Fruit fly (Drosophila melanogaster) whole organism, pupa: ENCODE measurements around the gene Arf1.

Experiments used
- CG10348 ChIP-seq: fragments of 200-800 bp; sonication (Bioruptor generic); IDR thresholded peaks from 2 replicates; pipeline ENCODE4 v1.3.6; 2022; ENCODE audit warnings: missing biosample characterization, missing genetic modification characterization
- CG12605 ChIP-seq: fragments of 200-800 bp; sonication (Bioruptor generic); IDR thresholded peaks from 2 replicates; pipeline ENCODE4 v1.3.6; 2022; ENCODE audit warnings: missing biosample characterization, missing genetic modification characterization
- CG13204 ChIP-seq: fragments of 200-800 bp; sonication (Bioruptor generic); optimal IDR thresholded peaks from 2 replicates; lab custom pipeline; 2018; ENCODE audit warnings: missing biosample characterization, mild to moderate bottlenecking, missing genetic modification characterization, moderate library complexity
- CG14655 ChIP-seq: fragments of 200-800 bp; sonication (Bioruptor generic); optimal IDR thresholded peaks from 3 replicates; lab custom pipeline; 2017; ENCODE audit warnings: mild to moderate bottlenecking, missing biosample characterization, missing genetic modification reagents, missing genetic modification characterization
- CG15710 ChIP-seq: fragments of 200-800 bp; sonication (Bioruptor generic); optimal IDR thresholded peaks from 2 replicates; lab custom pipeline; 2018; ENCODE audit warnings: missing biosample characterization, mild to moderate bottlenecking, missing genetic modification characterization, moderate library complexity
- CG17806 ChIP-seq: fragments of 200-800 bp; sonication (Bioruptor generic); optimal IDR thresholded peaks from 2 replicates; lab custom pipeline; 2018; ENCODE audit warnings: missing biosample characterization, mild to moderate bottlenecking, missing genetic modification characterization, moderate library complexity
- CG32121 ChIP-seq: fragments of 200-800 bp; sonication (Bioruptor generic); IDR thresholded peaks from 2 replicates; pipeline ENCODE4 v1.3.6; 2022; ENCODE audit warnings: missing biosample characterization, missing genetic modification characterization
- CG34367 ChIP-seq: fragments of 200-800 bp; sonication (Bioruptor generic); optimal IDR thresholded peaks from 2 replicates; lab custom pipeline; 2018; ENCODE audit warnings: missing biosample characterization, mild to moderate bottlenecking, missing genetic modification characterization
- CG4496 ChIP-seq: fragments of 200-800 bp; sonication (Bioruptor generic); IDR thresholded peaks from 3 replicates; pipeline ENCODE4 v1.3.6; 2022; ENCODE audit warnings: missing biosample characterization, missing genetic modification characterization
- CG8159 ChIP-seq: fragments of 200-800 bp; sonication (Bioruptor generic); optimal IDR thresholded peaks from 3 replicates; lab custom pipeline; 2018; ENCODE audit warnings: missing biosample characterization, mild to moderate bottlenecking, missing genetic modification characterization, moderate library complexity
- CG8301 ChIP-seq: fragments of 200-800 bp; sonication (Bioruptor generic); optimal IDR thresholded peaks from 2 replicates; lab custom pipeline; 2018; ENCODE audit warnings: missing biosample characterization, mild to moderate bottlenecking, missing genetic modification characterization
- CG9948 ChIP-seq: fragments of 200-800 bp; sonication (Bioruptor generic); optimal IDR thresholded peaks from 2 replicates; lab custom pipeline; 2018; ENCODE audit warnings: missing biosample characterization, mild to moderate bottlenecking, missing genetic modification characterization, moderate library complexity
- D1 ChIP-seq: fragments of 200-800 bp; sonication (Bioruptor generic); optimal IDR thresholded peaks from 2 replicates; lab custom pipeline; 2018; ENCODE audit warnings: missing biosample characterization, mild to moderate bottlenecking, missing genetic modification characterization, moderate library complexity
- EcR ChIP-seq: fragments of 200-800 bp; sonication (Bioruptor generic); optimal IDR thresholded peaks from 3 replicates; lab custom pipeline; 2019; ENCODE audit warnings: missing biosample characterization, missing genetic modification characterization, mild to moderate bottlenecking, moderate library complexity, missing genetic modification reagents
- Ets98B ChIP-seq: fragments of 200-800 bp; sonication (Bioruptor generic); IDR thresholded peaks from 2 replicates; pipeline ENCODE4 v1.3.6; 2022; ENCODE audit warnings: missing biosample characterization, missing genetic modification characterization
- Pif1A ChIP-seq: fragments of 200-800 bp; sonication (Bioruptor generic); optimal IDR thresholded peaks from 3 replicates; lab custom pipeline; 2016; ENCODE audit warnings: missing biosample characterization, missing genetic modification characterization
- Pif1B ChIP-seq: fragments of 200-800 bp; sonication (Bioruptor generic); optimal IDR thresholded peaks from 3 replicates; lab custom pipeline; 2016; ENCODE audit warnings: missing biosample characterization, missing genetic modification characterization
- Snoo ChIP-seq: fragments of 200-800 bp; sonication (Bioruptor generic); optimal IDR thresholded peaks from 3 replicates; lab custom pipeline; 2017; ENCODE audit warnings: missing biosample characterization, mild to moderate bottlenecking, missing genetic modification characterization, inconsistent platforms
- fd96Ca ChIP-seq: fragments of 200-800 bp; sonication (Bioruptor generic); IDR thresholded peaks from 3 replicates; pipeline ENCODE4 v1.3.6; 2022; ENCODE audit warnings: missing biosample characterization, missing genetic modification characterization
- gl ChIP-seq: fragments of 200-800 bp; sonication (Bioruptor generic); optimal IDR thresholded peaks from 2 replicates; lab custom pipeline; 2018; ENCODE audit warnings: missing biosample characterization, mild to moderate bottlenecking, missing genetic modification characterization
- rn ChIP-seq: fragments of 200-800 bp; sonication (Bioruptor generic); IDR thresholded peaks from 2 replicates; pipeline ENCODE4 v1.3.6; 2022; ENCODE audit warnings: missing biosample characterization, missing genetic modification characterization

Arf1 gene

dm6 chr3L:22824668-22825192 lies 47.3 kb downstream of the Arf1 start:
- TF ChIP-seq fd96Ca (peak; percentile 72), CG14655 (GFP tag; lab: Kevin White, UChicago) (peak; percentile 51), D1 (tag; lab: Kevin White, UChicago) (no peak), rn (GFP tag; lab: Robert Waterston, UW) (no peak), CG4496 (GFP tag; lab: Robert Waterston, UW) (peak; percentile 71; the same call in 2 of the 3 replicates), CG13204 (GFP tag; lab: Kevin White, UChicago) (peak; percentile 75), Pif1B (GFP tag; lab: Kevin White, UChicago) (peak; percentile 56), EcR (peak; percentile 62), CG32121 (GFP tag; lab: Robert Waterston, UW) (no peak; the same call in none of the 2 replicates), Ets98B (GFP tag; lab: Robert Waterston, UW) (peak; percentile 79), Pif1A (GFP tag; lab: Kevin White, UChicago) (peak; percentile 55), CG15710 (peak; percentile 3), CG17806 (tag; lab: Kevin White, UChicago) (no peak), gl (tag; lab: Kevin White, UChicago) (peak; percentile 61), CG8301 (tag; lab: Kevin White, UChicago) (peak; percentile 8), CG10348 (GFP tag; lab: Robert Waterston, UW) (no peak), CG9948 (no peak), CG34367 (no peak), Snoo (tag; lab: Kevin White, UChicago) (peak; percentile 7), CG8159 (tag; lab: Kevin White, UChicago) (no peak), CG12605 (peak; percentile 81)
- TF ChIP-seq, all 21 proteins: peak for 13

dm6 chr3L:22823230-22823629 lies 48.8 kb downstream of the Arf1 start:
- TF ChIP-seq CG13204 (GFP tag; lab: Kevin White, UChicago) (no peak), CG4496 (GFP tag; lab: Robert Waterston, UW) (peak; percentile 41; the same call in 2 of the 3 replicates), CG8159 (tag; lab: Kevin White, UChicago) (no peak), CG34367 (no peak), D1 (tag; lab: Kevin White, UChicago) (no peak), CG12605 (no peak), Pif1B (GFP tag; lab: Kevin White, UChicago) (no peak), EcR (no peak), CG15710 (no peak), CG14655 (GFP tag; lab: Kevin White, UChicago) (no peak), rn (GFP tag; lab: Robert Waterston, UW) (no peak), gl (tag; lab: Kevin White, UChicago) (no peak), Ets98B (GFP tag; lab: Robert Waterston, UW) (peak; percentile 29; the same call in 1 of the 2 replicates), Snoo (tag; lab: Kevin White, UChicago) (no peak), CG32121 (GFP tag; lab: Robert Waterston, UW) (peak; percentile 65), CG9948 (no peak), Pif1A (GFP tag; lab: Kevin White, UChicago) (no peak), CG8301 (tag; lab: Kevin White, UChicago) (no peak), CG17806 (tag; lab: Kevin White, UChicago) (no peak)

- peak; percentile 88 for TF ChIP-seq rn (GFP tag; lab: Robert Waterston, UW)
- TF ChIP-seq CG13204 (GFP tag; lab: Kevin White, UChicago): peak; percentile 97
- peak; percentile 98 for TF ChIP-seq CG12605
- peak; percentile 95 for TF ChIP-seq Ets98B (GFP tag; lab: Robert Waterston, UW)
- peak; percentile 98 for TF ChIP-seq CG4496 (GFP tag; lab: Robert Waterston, UW)
- TF ChIP-seq CG10348 (GFP tag; lab: Robert Waterston, UW): peak; percentile 24; the same call in 1 of the 2 replicates
- TF ChIP-seq Pif1B (GFP tag; lab: Kevin White, UChicago): peak; percentile 76
- TF ChIP-seq CG17806 (tag; lab: Kevin White, UChicago): peak; percentile 68
- TF ChIP-seq fd96Ca: peak; percentile 94
- peak; percentile 97 for TF ChIP-seq gl (tag; lab: Kevin White, UChicago)
- peak; percentile 77 for TF ChIP-seq D1 (tag; lab: Kevin White, UChicago)
- peak; percentile 87 for TF ChIP-seq Snoo (tag; lab: Kevin White, UChicago)
- TF ChIP-seq CG32121 (GFP tag; lab: Robert Waterston, UW): peak; percentile 96
- peak; percentile 77 for TF ChIP-seq CG9948
- TF ChIP-seq CG14655 (GFP tag; lab: Kevin White, UChicago): peak; percentile 85
- TF ChIP-seq CG34367: peak; percentile 84
- peak; percentile 83 for TF ChIP-seq CG8301 (tag; lab: Kevin White, UChicago)
- peak; percentile 84 for TF ChIP-seq CG15710
- peak; percentile 82 for TF ChIP-seq CG8159 (tag; lab: Kevin White, UChicago)
- TF ChIP-seq EcR: peak; percentile 72
- TF ChIP-seq Pif1A (GFP tag; lab: Kevin White, UChicago): peak; percentile 87
- TF ChIP-seq, all 21 proteins: peak for 21
Observed at dm6 chr3L:22822544-22823175, 49.4 kb downstream of the Arf1 start.

DNA sequence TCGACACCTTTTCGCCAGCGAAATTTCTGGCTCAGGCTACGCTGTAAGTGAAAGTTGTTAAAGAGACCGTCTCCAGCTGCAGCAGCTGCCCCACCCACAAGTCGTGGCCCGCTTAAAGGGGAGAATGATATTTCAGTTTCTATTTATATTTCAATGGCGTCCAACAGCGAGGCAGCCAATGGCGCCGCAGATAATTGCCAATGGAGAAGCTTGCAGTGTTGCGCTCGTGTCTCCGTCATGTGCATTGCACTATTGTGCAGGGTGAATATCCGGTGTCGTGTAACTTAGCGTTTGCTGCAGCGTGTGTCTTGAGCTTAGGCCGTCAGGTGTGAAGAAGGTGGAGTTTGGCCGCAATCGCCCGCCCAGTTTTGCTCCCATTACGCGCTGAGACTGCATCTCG lies 50.7 kb downstream of the Arf1 start:
- TF ChIP-seq CG4496 (GFP tag; lab: Robert Waterston, UW) (0 out of 3 replicates have a peak, but pooled peaks have one; percentile 29), fd96Ca (no peak), CG12605 (peak; percentile 34; the same call in 1 of the 2 replicates)

DNA sequence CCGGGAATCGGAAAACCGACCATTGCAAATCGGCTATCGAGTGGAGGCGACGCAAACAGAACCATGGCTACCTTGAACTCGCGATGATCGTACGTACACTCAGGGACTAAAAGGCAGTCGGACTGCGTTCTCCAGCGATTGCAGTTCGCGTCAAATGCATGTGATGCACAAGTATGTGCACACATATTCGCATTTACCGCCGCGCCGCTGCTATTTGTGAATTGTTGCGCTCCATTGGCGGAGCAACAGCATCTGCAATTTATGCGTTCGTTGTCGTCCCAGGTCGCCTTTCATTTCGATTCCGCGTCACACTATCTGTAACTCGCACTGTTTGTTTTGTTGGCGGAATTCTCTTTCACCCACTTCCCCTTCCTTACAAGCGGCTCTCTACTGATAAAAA lies 51.8 kb downstream of the Arf1 start:
- TF ChIP-seq fd96Ca (0 out of 3 replicates have a peak, but pooled peaks have one; percentile 28), CG14655 (GFP tag; lab: Kevin White, UChicago) (no peak), D1 (tag; lab: Kevin White, UChicago) (no peak), Snoo (tag; lab: Kevin White, UChicago) (no peak), Pif1B (GFP tag; lab: Kevin White, UChicago) (no peak), CG9948 (no peak), CG12605 (no peak), CG4496 (GFP tag; lab: Robert Waterston, UW) (peak; percentile 25; the same call in 1 of the 3 replicates), rn (GFP tag; lab: Robert Waterston, UW) (no peak), CG8301 (tag; lab: Kevin White, UChicago) (no peak), EcR (peak; percentile 91), CG32121 (GFP tag; lab: Robert Waterston, UW) (peak; percentile 15; the same call in 1 of the 2 replicates), CG8159 (tag; lab: Kevin White, UChicago) (no peak), Ets98B (GFP tag; lab: Robert Waterston, UW) (no peak), CG13204 (GFP tag; lab: Kevin White, UChicago) (peak; percentile 81), CG10348 (GFP tag; lab: Robert Waterston, UW) (no peak), gl (tag; lab: Kevin White, UChicago) (peak; percentile 2), CG15710 (no peak), CG34367 (no peak), Pif1A (GFP tag; lab: Kevin White, UChicago) (no peak), CG17806 (tag; lab: Kevin White, UChicago) (no peak)
